Worm (Caenorhabditis elegans) whole organism, young adult: ENCODE data around the gene pqn-74.

Experiments used
- B0035.1 ChIP-seq: sonication (generic microtip); optimal IDR thresholded peaks from 2 replicates; lab custom pipeline; 2016; ENCODE audit warnings: missing genetic modification characterization, mild to moderate bottlenecking, missing compliant biosample characterization, missing genotype, missing genetic modification reagents
- F39B2.1 ChIP-seq: fragments of 200-800 bp; sonication (Bioruptor generic); IDR thresholded peaks from 2 replicates; pipeline ENCODE4 v1.3.6; 2022; ENCODE audit warnings: missing genetic modification reagents, missing genetic modification characterization, missing compliant biosample characterization
- K12H6.12 ChIP-seq: fragments of 200-800 bp; sonication (Bioruptor generic); optimal IDR thresholded peaks from 2 replicates; lab custom pipeline; 2018; ENCODE audit warnings: mild to moderate bottlenecking, missing genetic modification characterization, missing compliant biosample characterization
- T26A5.8 ChIP-seq: sonication (generic microtip); optimal IDR thresholded peaks from 2 replicates; lab custom pipeline; 2016; ENCODE audit warnings: missing genetic modification characterization, missing compliant biosample characterization
- Y53F4B.3 ChIP-seq: fragments of 200-800 bp; sonication (Bioruptor generic); IDR thresholded peaks from 2 replicates; pipeline ENCODE4 v1.3.6; 2022; ENCODE audit warnings: missing genetic modification reagents, missing genetic modification characterization, missing compliant biosample characterization
- Y53G8AR.9 ChIP-seq: fragments of 200-800 bp; sonication (Bioruptor generic); conservative IDR thresholded peaks from 2 replicates; pipeline ENCODE4 v1.3.6; 2022; ENCODE audit warnings: missing genetic modification reagents, missing genetic modification characterization, missing compliant biosample characterization
- Y56A3A.18 ChIP-seq: fragments of 200-800 bp; sonication (Bioruptor generic); IDR thresholded peaks from 2 replicates; pipeline ENCODE4 v1.3.6; 2022; ENCODE audit warnings: missing genetic modification reagents, missing genetic modification characterization, missing compliant biosample characterization
- Y79H2A.3 ChIP-seq: fragments of 200-800 bp; sonication (Bioruptor generic); conservative IDR thresholded peaks from 2 replicates; pipeline ENCODE4 v1.3.6; 2022; ENCODE audit warnings: missing genetic modification reagents, missing genetic modification characterization, missing compliant biosample characterization
- akir-1 ChIP-seq: fragments of 200-800 bp; sonication (Bioruptor generic); optimal IDR thresholded peaks from 2 replicates; lab custom pipeline; 2018; ENCODE audit warnings: mild to moderate bottlenecking, missing genetic modification characterization, moderate library complexity, missing compliant biosample characterization
- aptf-3 ChIP-seq: fragments of 200-800 bp; sonication (Bioruptor generic); IDR thresholded peaks from 2 replicates; pipeline ENCODE4 v1.3.6; 2022; ENCODE audit warnings: missing genetic modification characterization, missing compliant biosample characterization
- attf-3 ChIP-seq: fragments of 200-800 bp; sonication (Bioruptor generic); conservative IDR thresholded peaks from 2 replicates; pipeline ENCODE4 v1.3.6; 2022; ENCODE audit warnings: missing genetic modification reagents, missing genetic modification characterization, missing compliant biosample characterization
- attf-6 ChIP-seq: fragments of 200-800 bp; sonication (Bioruptor generic); IDR thresholded peaks from 2 replicates; pipeline ENCODE4 v1.3.6; 2022; ENCODE audit warnings: missing genetic modification reagents, missing genetic modification characterization, missing compliant biosample characterization
- ceh-27 ChIP-seq: fragments of 200-800 bp; sonication (Bioruptor generic); optimal IDR thresholded peaks from 2 replicates; lab custom pipeline; 2018; ENCODE audit warnings: mild to moderate bottlenecking, missing genetic modification characterization, moderate library complexity, missing compliant biosample characterization
- ceh-40 ChIP-seq: fragments of 200-800 bp; sonication (Bioruptor generic); IDR thresholded peaks from 2 replicates; pipeline ENCODE4 v1.3.6; 2022; ENCODE audit warnings: missing genetic modification characterization, missing compliant biosample characterization
- ceh-58 ChIP-seq: fragments of 200-800 bp; sonication (Bioruptor generic); IDR thresholded peaks from 2 replicates; pipeline ENCODE4 v1.3.6; 2022; ENCODE audit warnings: missing genetic modification characterization, missing compliant biosample characterization
- dox-1 ChIP-seq: fragments of 200-800 bp; sonication (Bioruptor generic); IDR thresholded peaks from 2 replicates; pipeline ENCODE4 v1.3.6; 2022; ENCODE audit warnings: missing genetic modification reagents, missing genetic modification characterization, missing compliant biosample characterization
- egrh-3 ChIP-seq: fragments of 200-800 bp; sonication (Bioruptor generic); IDR thresholded peaks from 2 replicates; pipeline ENCODE4 v1.3.6; 2022; ENCODE audit warnings: missing genetic modification reagents, missing genetic modification characterization, missing compliant biosample characterization
- gei-17 ChIP-seq: fragments of 200-800 bp; sonication (Bioruptor generic); optimal IDR thresholded peaks from 2 replicates; lab custom pipeline; 2018; ENCODE audit warnings: mild to moderate bottlenecking, missing genetic modification characterization, missing compliant biosample characterization
- him-1 ChIP-seq: sonication (generic microtip); optimal IDR thresholded peaks from 2 replicates; lab custom pipeline; 2016; ENCODE audit warnings: missing genotype, missing genetic modification reagents, missing genetic modification characterization, missing compliant biosample characterization
- hrde-1 ChIP-seq: sonication (generic microtip); optimal IDR thresholded peaks from 2 replicates; lab custom pipeline; 2016; ENCODE audit warnings: missing genetic modification characterization, mild to moderate bottlenecking, missing compliant biosample characterization, moderate library complexity, missing genotype, missing genetic modification reagents, borderline replicate concordance
- lin-40 ChIP-seq: sonication (generic microtip); optimal IDR thresholded peaks from 2 replicates; lab custom pipeline; 2016; ENCODE audit warnings: missing genetic modification characterization, mild to moderate bottlenecking, missing compliant biosample characterization, missing genotype, missing genetic modification reagents
- mxl-1 ChIP-seq: sonication (generic microtip); optimal IDR thresholded peaks from 2 replicates; lab custom pipeline; 2016; ENCODE audit warnings: missing genetic modification characterization, missing compliant biosample characterization
- nhr-120 ChIP-seq: fragments of 200-800 bp; sonication (Bioruptor generic); IDR thresholded peaks from 2 replicates; pipeline ENCODE4 v1.3.6; 2022; ENCODE audit warnings: missing genetic modification characterization, missing compliant biosample characterization
- nhr-80 ChIP-seq: sonication (generic microtip); optimal IDR thresholded peaks from 2 replicates; lab custom pipeline; 2016; ENCODE audit warnings: missing genetic modification characterization, missing compliant biosample characterization
- pbrm-1 ChIP-seq: fragments of 200-800 bp; sonication (Bioruptor generic); IDR thresholded peaks from 2 replicates; pipeline ENCODE4 v1.3.6; 2022; ENCODE audit warnings: missing genetic modification reagents, missing genetic modification characterization, missing compliant biosample characterization
- sdz-38 ChIP-seq: sonication (generic microtip); optimal IDR thresholded peaks from 2 replicates; lab custom pipeline; 2016; ENCODE audit warnings: missing genotype, missing genetic modification characterization, missing compliant biosample characterization
- snpc-1.3 ChIP-seq: sonication (generic microtip); optimal IDR thresholded peaks from 2 replicates; lab custom pipeline; 2017; ENCODE audit warnings: missing genetic modification characterization, mild to moderate bottlenecking, missing compliant biosample characterization, antibody characterized with exemption, moderate library complexity, missing genotype, missing genetic modification reagents; ENCODE audit not compliant: insufficient read depth
- snpc-3.4 ChIP-seq: sonication (generic microtip); optimal IDR thresholded peaks from 2 replicates; lab custom pipeline; 2017; ENCODE audit warnings: missing genetic modification characterization, mild to moderate bottlenecking, missing compliant biosample characterization, antibody characterized with exemption, moderate library complexity, missing genotype, missing genetic modification reagents
- snpc-4 ChIP-seq, 5 experiments: fragments of 150-350 bp in 1 of 5; sonication (generic microtip) in 4 of 5; optimal IDR thresholded peaks; 2 replicates each; lab custom pipeline; 2014 to 2018; ENCODE audit warnings: missing genetic modification characterization in 5 of 5, missing biosample characterization in 3 of 5, antibody characterized with exemption in 2 of 5, mild to moderate bottlenecking in 2 of 5, missing compliant biosample characterization in 2 of 5, missing genotype in 2 of 5, moderate library complexity in 2 of 5, missing genetic modification reagents in 1 of 5
- somi-1 ChIP-seq: fragments of 200-800 bp; sonication (Bioruptor generic); optimal IDR thresholded peaks from 2 replicates; lab custom pipeline; 2018; ENCODE audit warnings: mild to moderate bottlenecking, missing genetic modification characterization, missing compliant biosample characterization
- tbp1 ChIP-seq: fragments of 200-800 bp; sonication (Bioruptor generic); optimal IDR thresholded peaks from 2 replicates; lab custom pipeline; 2018; ENCODE audit warnings: mild to moderate bottlenecking, missing genetic modification characterization, missing compliant biosample characterization
- tbx-9 ChIP-seq: sonication (generic microtip); optimal IDR thresholded peaks from 2 replicates; lab custom pipeline; 2016; ENCODE audit warnings: borderline replicate concordance, missing genetic modification characterization, inconsistent platforms, missing compliant biosample characterization
- unc-130 ChIP-seq: sonication (generic microtip); optimal IDR thresholded peaks from 2 replicates; lab custom pipeline; 2016; ENCODE audit warnings: missing genetic modification reagents, missing genetic modification characterization, missing compliant biosample characterization
- zfh-2 ChIP-seq: fragments of 200-800 bp; sonication (Bioruptor generic); conservative IDR thresholded peaks from 2 replicates; pipeline ENCODE4 v1.3.6; 2022; ENCODE audit warnings: missing genetic modification reagents, missing genetic modification characterization, missing compliant biosample characterization

pqn-74 gene

DNA sequence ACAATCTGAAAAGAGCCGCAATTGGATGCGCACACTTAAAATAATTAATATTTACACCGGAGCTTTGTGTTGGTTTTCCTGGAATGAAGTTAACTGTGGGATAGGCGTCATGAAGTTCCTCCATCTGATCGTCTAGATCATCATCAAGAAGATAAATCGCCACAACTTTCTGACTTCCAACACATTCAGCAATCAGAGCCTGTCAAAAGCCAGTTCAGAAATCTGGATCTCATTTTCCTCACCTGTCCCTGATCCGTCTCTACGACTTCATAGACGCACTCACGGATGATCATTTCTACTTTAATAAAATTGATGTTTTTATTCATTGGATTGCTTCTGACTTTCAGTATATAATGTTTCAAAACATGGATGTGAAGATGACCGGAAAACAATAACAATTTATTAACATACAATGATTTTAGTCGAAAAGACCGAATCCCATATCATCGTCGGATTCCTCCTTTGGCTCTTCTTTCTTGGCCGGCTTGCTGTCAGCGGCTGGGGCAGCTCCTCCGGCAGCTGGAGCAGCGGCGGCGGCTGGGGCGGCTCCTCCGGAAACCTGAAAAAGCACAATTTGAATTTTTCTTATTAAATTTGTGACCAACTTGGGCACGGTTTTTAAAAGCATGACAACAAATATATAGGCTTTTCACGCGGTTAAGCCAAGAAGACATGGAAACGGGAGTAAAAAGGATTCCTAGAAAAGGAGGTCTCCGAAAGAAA lies 38.1 kb upstream of the pqn-74 start, which contains the start of gene agt-1 (continued):
- TF ChIP-seq pbrm-1 (GFP tag; lab: Robert Waterston, UW) (peak; percentile 60), tbp1 (peak; percentile 29), snpc-1.3 (tag; lab: Kevin White, UChicago) (no peak), K12H6.12 (no peak), akir-1 (no peak), aptf-3 (GFP tag; lab: Robert Waterston, UW) (no peak)
- TF ChIP-seq, all 124 proteins: peak for 32

DNA sequence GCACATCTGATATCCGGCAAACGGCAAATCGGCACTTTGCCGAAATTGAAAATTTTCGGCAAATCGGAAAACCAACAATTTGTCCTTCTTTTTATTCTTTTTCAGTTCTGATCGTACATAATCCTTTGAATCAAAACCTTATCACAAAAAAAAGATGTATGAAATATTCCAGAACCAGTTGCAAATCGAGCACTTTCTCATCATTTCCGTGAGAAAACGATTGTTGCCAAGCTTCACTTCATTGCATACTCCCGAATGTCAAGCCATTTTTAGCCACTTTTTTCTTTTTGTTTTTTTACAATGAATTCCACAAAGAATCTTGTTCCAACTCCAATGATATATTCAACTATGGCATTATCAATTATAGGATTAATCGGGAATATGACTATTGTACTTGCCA lies 33.7 kb upstream of the pqn-74 start, which contains the start of gene srsx-25:
Gene srsx-25 (plus strand): TSS at position 301 of the 400 bp plus-strand sequence.
- TF ChIP-seq Y53G8AR.9 (GFP tag; lab: Robert Waterston, UW) (no peak), snpc-4 (GFP tag; optimal IDR thresholded peaks at IDR 0.05; lab: Kevin White, UChicago) (no peak), snpc-4 (tag; optimal IDR thresholded peaks at IDR 0.05; lab: Kevin White, UChicago) (no peak), sdz-38 (tag; lab: Kevin White, UChicago) (no peak), T26A5.8 (tag; lab: Kevin White, UChicago) (no peak), nhr-80 (tag; lab: Kevin White, UChicago) (no peak), Y79H2A.3 (no peak), gei-17 (GFP tag; lab: Kevin White, UChicago) (no peak), Y53F4B.3 (GFP tag; lab: Robert Waterston, UW) (no peak), ceh-27 (no peak), attf-3 (GFP tag; lab: Robert Waterston, UW) (no peak), ceh-40 (no peak)

- TF ChIP-seq snpc-3.4 (tag; lab: Kevin White, UChicago) (no peak), ceh-58 (GFP tag; lab: Robert Waterston, UW) (no peak), zfh-2 (GFP tag; lab: Robert Waterston, UW) (no peak), mxl-1 (no peak), egrh-3 (GFP tag; lab: Robert Waterston, UW) (no peak), attf-3 (GFP tag; lab: Robert Waterston, UW) (no peak), Y56A3A.18 (no peak), Y53G8AR.9 (GFP tag; lab: Robert Waterston, UW) (no peak), him-1 (tag; lab: Kevin White, UChicago) (no peak), unc-130 (GFP tag; lab: Kevin White, UChicago) (no peak), dox-1 (GFP tag; lab: Robert Waterston, UW) (no peak), attf-6 (GFP tag; lab: Robert Waterston, UW) (no peak), F39B2.1 (no peak), tbx-9 (no peak), hrde-1 (tag; lab: Kevin White, UChicago) (no peak), somi-1 (no peak), lin-40 (tag; lab: Kevin White, UChicago) (no peak), B0035.1 (tag; lab: Kevin White, UChicago) (no peak), nhr-120 (no peak)
Observed at ce11 chrIV:13360144-13360543, 28.9 kb upstream of the pqn-74 start, which contains the start of gene Y62E10A.3. Y62E10A.3 (minus strand) TSS chrIV:13360244.
